Fruit fly (Drosophila melanogaster) whole organism, embryonic: ENCODE results near the gene CG7656.

Source experiments
- Atf-2 ChIP-seq: fragments of 200-800 bp; sonication (Bioruptor generic); optimal IDR thresholded peaks from 2 replicates; lab custom pipeline; 2016; ENCODE audit warnings: missing biosample characterization, missing genetic modification characterization
- CG10267 ChIP-seq: fragments of 200-800 bp; sonication (Bioruptor generic); optimal IDR thresholded peaks from 2 replicates; lab custom pipeline; 2018; ENCODE audit warnings: missing biosample characterization, mild to moderate bottlenecking, missing genetic modification characterization, moderate library complexity
- CG10462 ChIP-seq: fragments of 200-800 bp; sonication (Bioruptor generic); optimal IDR thresholded peaks from 2 replicates; lab custom pipeline; 2016; ENCODE audit warnings: missing biosample characterization, missing genetic modification characterization
- CG11504 ChIP-seq: fragments of 200-800 bp; sonication (Bioruptor generic); optimal IDR thresholded peaks from 3 replicates; lab custom pipeline; 2019; ENCODE audit warnings: missing biosample characterization, mild to moderate bottlenecking, missing genetic modification characterization, moderate library complexity
- CG11560 ChIP-seq: fragments of 200-800 bp; sonication (Bioruptor generic); IDR thresholded peaks from 3 replicates; pipeline ENCODE4 v1.3.6; 2022; ENCODE audit warnings: missing biosample characterization, missing genetic modification characterization
- CG11695 ChIP-seq: fragments of 200-800 bp; sonication (Bioruptor generic); IDR thresholded peaks from 3 replicates; pipeline ENCODE4 v1.3.6; 2022; ENCODE audit warnings: missing biosample characterization, missing genetic modification characterization
- CG14014 ChIP-seq: fragments of 200-800 bp; sonication (Bioruptor generic); IDR thresholded peaks from 2 replicates; pipeline ENCODE4 v1.3.6; 2022; ENCODE audit warnings: missing biosample characterization, missing genetic modification characterization
- CG14050 ChIP-seq: fragments of 200-800 bp; sonication (Bioruptor generic); IDR thresholded peaks from 3 replicates; pipeline ENCODE4 v1.3.6; 2022; ENCODE audit warnings: missing biosample characterization, missing genetic modification characterization
- CG16779 ChIP-seq: fragments of 200-800 bp; sonication (Bioruptor generic); IDR thresholded peaks from 2 replicates; pipeline ENCODE4 v1.3.6; 2022; ENCODE audit warnings: missing biosample characterization, missing genetic modification characterization
- CG16863 ChIP-seq: fragments of 200-800 bp; sonication (Bioruptor generic); optimal IDR thresholded peaks from 3 replicates; lab custom pipeline; 2016; ENCODE audit warnings: missing biosample characterization, missing genetic modification characterization
- CG17802 ChIP-seq: fragments of 200-800 bp; sonication (Bioruptor generic); optimal IDR thresholded peaks from 2 replicates; lab custom pipeline; 2018; ENCODE audit warnings: missing biosample characterization, mild to moderate bottlenecking, missing genetic modification characterization, moderate library complexity
- CG18599 ChIP-seq: fragments of 200-800 bp; sonication (Bioruptor generic); optimal IDR thresholded peaks from 3 replicates; lab custom pipeline; 2017; ENCODE audit warnings: missing biosample characterization, missing genetic modification characterization, mild to moderate bottlenecking, moderate library complexity, missing genetic modification reagents
- CG2199 ChIP-seq: fragments of 200-800 bp; sonication (Bioruptor generic); IDR thresholded peaks from 3 replicates; pipeline ENCODE4 v1.3.6; 2022; ENCODE audit warnings: missing biosample characterization, missing genetic modification characterization
- CG30403 ChIP-seq: fragments of 200-800 bp; sonication (Bioruptor generic); optimal IDR thresholded peaks from 3 replicates; lab custom pipeline; 2016; ENCODE audit warnings: missing biosample characterization, missing genetic modification characterization
- CG3065 ChIP-seq: fragments of 200-800 bp; sonication (Bioruptor generic); optimal IDR thresholded peaks from 2 replicates; lab custom pipeline; 2016; ENCODE audit warnings: missing biosample characterization, missing genetic modification characterization
- CG4730 ChIP-seq: fragments of 200-800 bp; sonication (Bioruptor generic); IDR thresholded peaks from 2 replicates; pipeline ENCODE4 v1.3.6; 2022; ENCODE audit warnings: missing biosample characterization, missing genetic modification characterization
- CG6272 ChIP-seq: fragments of 200-800 bp; sonication (Bioruptor generic); IDR thresholded peaks from 2 replicates; pipeline ENCODE4 v1.3.6; 2022; ENCODE audit warnings: missing biosample characterization, missing genetic modification characterization
- CG8944 ChIP-seq: fragments of 200-800 bp; sonication (Bioruptor generic); optimal IDR thresholded peaks from 3 replicates; lab custom pipeline; 2016; ENCODE audit warnings: missing biosample characterization, missing genetic modification characterization
- CG9797 ChIP-seq: fragments of 200-800 bp; sonication (Bioruptor generic); optimal IDR thresholded peaks from 3 replicates; lab custom pipeline; 2018; ENCODE audit warnings: missing biosample characterization, mild to moderate bottlenecking, missing genetic modification characterization
- Dek ChIP-seq: fragments of 200-800 bp; sonication (Bioruptor generic); optimal IDR thresholded peaks from 3 replicates; lab custom pipeline; 2019; ENCODE audit warnings: missing biosample characterization, mild to moderate bottlenecking, missing genetic modification characterization, moderate library complexity
- E2f1 ChIP-seq: fragments of 200-800 bp; sonication (Bioruptor generic); IDR thresholded peaks from 2 replicates; pipeline ENCODE4 v1.3.6; 2022; ENCODE audit warnings: missing biosample characterization, missing genetic modification characterization
- ERR ChIP-seq: fragments of 200-800 bp; sonication (Bioruptor generic); optimal IDR thresholded peaks from 2 replicates; lab custom pipeline; 2016; ENCODE audit warnings: missing biosample characterization, missing genetic modification characterization
- HHEX ChIP-seq: fragments of 200-800 bp; sonication (Bioruptor generic); optimal IDR thresholded peaks from 3 replicates; lab custom pipeline; 2017; ENCODE audit warnings: missing biosample characterization, mild to moderate bottlenecking, missing genetic modification characterization, missing genetic modification reagents
- HLH4C ChIP-seq: fragments of 200-800 bp; sonication (Bioruptor generic); IDR thresholded peaks from 3 replicates; pipeline ENCODE4 v1.3.6; 2022; ENCODE audit warnings: missing biosample characterization, missing genetic modification characterization; ENCODE audit not compliant: partially characterized antibody
- Hmx ChIP-seq: fragments of 200-800 bp; sonication (Bioruptor generic); optimal IDR thresholded peaks from 2 replicates; lab custom pipeline; 2016; ENCODE audit warnings: missing biosample characterization, missing genetic modification characterization
- Lhr ChIP-seq: fragments of 200-800 bp; sonication (Bioruptor generic); optimal IDR thresholded peaks from 3 replicates; lab custom pipeline; 2017; ENCODE audit warnings: mild to moderate bottlenecking, missing biosample characterization, missing genetic modification reagents, missing genetic modification characterization
- MESR4 ChIP-seq: fragments of 200-800 bp; sonication (Bioruptor generic); optimal IDR thresholded peaks from 2 replicates; lab custom pipeline; 2018; ENCODE audit warnings: missing biosample characterization, mild to moderate bottlenecking, missing genetic modification characterization, moderate library complexity
- NC2α ChIP-seq: fragments of 200-800 bp; sonication (Bioruptor generic); optimal IDR thresholded peaks from 2 replicates; lab custom pipeline; 2016; ENCODE audit warnings: missing biosample characterization, missing genetic modification characterization
- Nf-YC ChIP-seq: fragments of 200-800 bp; optimal IDR thresholded peaks from 3 replicates; lab custom pipeline; 2019; ENCODE audit warnings: missing biosample characterization, mild to moderate bottlenecking, missing genetic modification characterization, moderate library complexity
- Side ChIP-seq: fragments of 200-800 bp; sonication (Bioruptor generic); optimal IDR thresholded peaks from 2 replicates; lab custom pipeline; 2016; ENCODE audit warnings: missing biosample characterization, missing genetic modification characterization
- Sox102F ChIP-seq: fragments of 200-800 bp; sonication (Bioruptor generic); optimal IDR thresholded peaks from 2 replicates; lab custom pipeline; 2018; ENCODE audit warnings: missing biosample characterization, mild to moderate bottlenecking, missing genetic modification characterization, moderate library complexity
- Spps ChIP-seq: fragments of 200-800 bp; sonication (Bioruptor generic); optimal IDR thresholded peaks from 2 replicates; lab custom pipeline; 2018; ENCODE audit warnings: missing biosample characterization, mild to moderate bottlenecking, missing genetic modification characterization
- ab ChIP-seq: fragments of 200-800 bp; sonication (Bioruptor generic); optimal IDR thresholded peaks from 2 replicates; lab custom pipeline; 2016; ENCODE audit warnings: missing biosample characterization, missing genetic modification characterization
- aop ChIP-seq: fragments of 200-800 bp; sonication (Bioruptor generic); IDR thresholded peaks from 2 replicates; pipeline ENCODE4 v1.3.6; 2022; ENCODE audit warnings: missing biosample characterization, missing genetic modification characterization
- ap ChIP-seq: fragments of 200-800 bp; sonication (Bioruptor generic); IDR thresholded peaks from 2 replicates; pipeline ENCODE4 v1.3.6; 2022; ENCODE audit warnings: missing biosample characterization, missing genetic modification characterization
- bsh ChIP-seq, 2 experiments: fragments of 200-800 bp; sonication (Bioruptor generic); optimal IDR thresholded peaks; 2 replicates each; lab custom pipeline; 2017 to 2018; ENCODE audit warnings: mild to moderate bottlenecking in 2 of 2, missing biosample characterization in 2 of 2, missing genetic modification characterization in 2 of 2, moderate library complexity in 1 of 2
- dmrt99B ChIP-seq: fragments of 200-800 bp; sonication (Bioruptor generic); optimal IDR thresholded peaks from 2 replicates; lab custom pipeline; 2018; ENCODE audit warnings: missing biosample characterization, mild to moderate bottlenecking, missing genetic modification characterization, moderate library complexity
- fd96Cb ChIP-seq: fragments of 200-800 bp; sonication (Bioruptor generic); optimal IDR thresholded peaks from 2 replicates; lab custom pipeline; 2018; ENCODE audit warnings: missing biosample characterization, mild to moderate bottlenecking, missing genetic modification characterization, moderate library complexity
- ftz-f1 ChIP-seq: fragments of 200-800 bp; sonication (Bioruptor generic); optimal IDR thresholded peaks from 2 replicates; lab custom pipeline; 2016; ENCODE audit warnings: missing biosample characterization, missing genetic modification characterization
- gce ChIP-seq: fragments of 200-800 bp; sonication (Bioruptor generic); IDR thresholded peaks from 3 replicates; pipeline ENCODE4 v1.3.6; 2022; ENCODE audit warnings: missing biosample characterization, missing genetic modification characterization
- p53 ChIP-seq: fragments of 200-800 bp; sonication (Bioruptor generic); optimal IDR thresholded peaks from 2 replicates; lab custom pipeline; 2016; ENCODE audit warnings: missing biosample characterization, missing genetic modification characterization
- pita ChIP-seq: fragments of 200-800 bp; sonication (Bioruptor generic); optimal IDR thresholded peaks from 2 replicates; lab custom pipeline; 2017; ENCODE audit warnings: missing biosample characterization, mild to moderate bottlenecking, missing genetic modification characterization
- ranshi ChIP-seq: fragments of 200-800 bp; sonication (Bioruptor generic); IDR thresholded peaks from 2 replicates; pipeline ENCODE4 v1.3.6; 2022; ENCODE audit warnings: missing biosample characterization, missing genetic modification characterization
- schlank ChIP-seq: fragments of 200-800 bp; sonication (Bioruptor generic); optimal IDR thresholded peaks from 2 replicates; lab custom pipeline; 2018; ENCODE audit warnings: missing biosample characterization, mild to moderate bottlenecking, missing genetic modification characterization
- scrt ChIP-seq: fragments of 200-800 bp; sonication (Bioruptor generic); optimal IDR thresholded peaks from 2 replicates; lab custom pipeline; 2018; ENCODE audit warnings: missing biosample characterization, mild to moderate bottlenecking, missing genetic modification characterization, moderate library complexity
- shn ChIP-seq: fragments of 200-800 bp; sonication (Bioruptor generic); optimal IDR thresholded peaks from 3 replicates; lab custom pipeline; 2016; ENCODE audit warnings: missing biosample characterization, missing genetic modification characterization
- slbo ChIP-seq: fragments of 200-800 bp; sonication (Bioruptor generic); IDR thresholded peaks from 2 replicates; pipeline ENCODE4 v1.3.6; 2022; ENCODE audit warnings: missing biosample characterization, missing genetic modification characterization
- slou ChIP-seq: fragments of 200-800 bp; sonication (Bioruptor generic); optimal IDR thresholded peaks from 3 replicates; lab custom pipeline; 2016; ENCODE audit warnings: missing biosample characterization, missing genetic modification characterization
- slp2 ChIP-seq: fragments of 200-800 bp; sonication (Bioruptor generic); optimal IDR thresholded peaks from 2 replicates; lab custom pipeline; 2016; ENCODE audit warnings: missing biosample characterization, missing genetic modification characterization
- zen2 ChIP-seq: fragments of 200-800 bp; sonication (Bioruptor generic); IDR thresholded peaks from 3 replicates; pipeline ENCODE4 v1.3.6; 2022; ENCODE audit warnings: missing biosample characterization, missing genetic modification characterization; ENCODE audit not compliant: partially characterized antibody

Gene CG7656

dm6 chr3L:15592536-15593260 is 4.7 kb upstream of the CG7656 start (continued):
- no peak for TF ChIP-seq Side (GFP tag; lab: Kevin White, UChicago)
- no peak for TF ChIP-seq Atf-2 (GFP tag; lab: Kevin White, UChicago)
- peak; percentile 78 for TF ChIP-seq CG11695 (GFP tag; lab: Robert Waterston, UW)
- peak; percentile 34; the same call in 1 of the 2 replicates for TF ChIP-seq ap (GFP tag; lab: Robert Waterston, UW)
- TF ChIP-seq pita (GFP tag; lab: Kevin White, UChicago): no peak
- peak; percentile 3 for TF ChIP-seq CG30403 (GFP tag; lab: Kevin White, UChicago)
- TF ChIP-seq shn: no peak
- no peak for TF ChIP-seq CG17802
- TF ChIP-seq aop (GFP tag; lab: Robert Waterston, UW): no peak
- no peak for TF ChIP-seq CG2199 (GFP tag; lab: Robert Waterston, UW)
- no peak for TF ChIP-seq HLH4C
- peak; percentile 24 for TF ChIP-seq Spps (tag; lab: Kevin White, UChicago)
- peak; percentile 56 for TF ChIP-seq ranshi (GFP tag; lab: Robert Waterston, UW)
- TF ChIP-seq CG14014 (GFP tag; lab: Robert Waterston, UW): peak; percentile 21; the same call in 1 of the 2 replicates
- peak; percentile 52 for TF ChIP-seq HHEX
- TF ChIP-seq gce (GFP tag; lab: Robert Waterston, UW): no peak
- TF ChIP-seq zen2 (GFP tag; lab: Robert Waterston, UW): no peak
- no peak for TF ChIP-seq NC2α (GFP tag; lab: Kevin White, UChicago)
- TF ChIP-seq CG10267 (tag; lab: Kevin White, UChicago): peak; percentile 52
- peak; percentile 73 for TF ChIP-seq dmrt99B (tag; lab: Kevin White, UChicago)
- peak; percentile 23; the same call in 1 of the 3 replicates for TF ChIP-seq CG14050 (GFP tag; lab: Robert Waterston, UW)
- TF ChIP-seq slou (GFP tag; lab: Kevin White, UChicago): no peak
- peak; percentile 50; the same call in 1 of the 2 replicates for TF ChIP-seq slbo (GFP tag; lab: Robert Waterston, UW)
- TF ChIP-seq fd96Cb: peak; percentile 55
- TF ChIP-seq CG18599: peak; percentile 62
- no peak for TF ChIP-seq Lhr (GFP tag; lab: Kevin White, UChicago)
- TF ChIP-seq slp2 (GFP tag; lab: Kevin White, UChicago): no peak
- no peak for TF ChIP-seq ERR
- no peak for TF ChIP-seq CG8944
- no peak for TF ChIP-seq CG6272 (GFP tag; lab: Robert Waterston, UW)
- no peak for TF ChIP-seq MESR4 (GFP tag; lab: Kevin White, UChicago)
- no peak for TF ChIP-seq Hmx
- no peak for TF ChIP-seq CG10462 (GFP tag; lab: Kevin White, UChicago)
- TF ChIP-seq CG4730 (GFP tag; lab: Robert Waterston, UW): no peak
- TF ChIP-seq CG11560 (tag; lab: Robert Waterston, UW): no peak
- peak; percentile 82 for TF ChIP-seq CG11504 (tag; lab: Kevin White, UChicago)
- peak; percentile 59 for TF ChIP-seq Nf-YC (tag; lab: Kevin White, UChicago)
- no peak for TF ChIP-seq CG9797 (GFP tag; lab: Kevin White, UChicago)
- TF ChIP-seq Sox102F (GFP tag; lab: Kevin White, UChicago): peak; percentile 69
- TF ChIP-seq CG3065 (GFP tag; lab: Kevin White, UChicago): no peak
- peak; percentile 1 for TF ChIP-seq CG16863
- TF ChIP-seq bsh (GFP tag; optimal IDR thresholded peaks at IDR 0.05; lab: Kevin White, UChicago): peak in 1 of 2 experiments; percentile 53
- no peak for TF ChIP-seq ab
- TF ChIP-seq E2f1: no peak
- no peak for TF ChIP-seq p53 (GFP tag; lab: Kevin White, UChicago)
- peak; percentile 23 for TF ChIP-seq Dek (tag; lab: Kevin White, UChicago)
- TF ChIP-seq CG16779 (GFP tag; lab: Robert Waterston, UW): no peak
- peak; percentile 4 for TF ChIP-seq scrt (GFP tag; lab: Kevin White, UChicago)
- TF ChIP-seq ftz-f1 (GFP tag; lab: Kevin White, UChicago): no peak
- no peak for TF ChIP-seq schlank (tag; lab: Kevin White, UChicago)
